Fruit fly (Drosophila melanogaster) whole organism: Measurements from ENCODE around the gene RpS6.

Experiments used
- CG8478 ChIP-seq: fragments of >200 bp; optimal IDR thresholded peaks from 2 replicates; lab custom pipeline; 2018; ENCODE audit warnings: inconsistent platforms
- Dll ChIP-seq: fragments of >200 bp; optimal IDR thresholded peaks from 2 replicates; lab custom pipeline; 2017
- EcR ChIP-seq, 2 experiments: fragments of >200 bp; optimal IDR thresholded peaks; 2 replicates each; lab custom pipeline; 2017; ENCODE audit warnings: missing biosample characterization in 2 of 2, missing genetic modification characterization in 2 of 2, missing genetic modification reagents in 2 of 2
- pan ChIP-seq: fragments of >200 bp; optimal IDR thresholded peaks from 2 replicates; lab custom pipeline; 2017
- psq ChIP-seq: fragments of >200 bp; optimal IDR thresholded peaks from 2 replicates; lab custom pipeline; 2017
- usp ChIP-seq: fragments of >200 bp; optimal IDR thresholded peaks from 2 replicates; lab custom pipeline; 2017; ENCODE audit warnings: missing biosample characterization, missing genetic modification characterization, mixed read lengths

RpS6 gene

DNA sequence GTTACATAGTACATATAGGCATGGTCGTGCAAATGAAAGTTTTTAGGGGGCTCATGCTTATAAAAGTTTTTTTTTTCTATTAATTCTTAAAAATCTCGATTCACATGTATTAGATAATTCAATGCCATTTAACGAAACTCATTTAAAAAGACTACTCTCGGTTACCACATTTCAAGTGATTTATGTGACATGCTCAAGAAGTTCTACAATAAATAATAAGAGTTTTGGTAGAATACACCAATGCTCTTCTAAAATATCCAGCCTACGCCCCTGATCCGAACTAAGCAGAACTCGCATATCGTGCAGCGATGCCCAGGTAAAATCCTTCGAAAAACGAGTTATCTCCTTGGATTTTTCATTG is 8.6 kb downstream of the RpS6 start:
- TF ChIP-seq pan (lab: Kevin White, UChicago) (no peak), Dll (lab: Kevin White, UChicago) (no peak), psq (no peak), EcR (GFP tag; optimal IDR thresholded peaks at IDR 0.05; lab: Kevin White, UChicago) (no peak), CG8478 (lab: Kevin White, UChicago) (no peak), usp (no peak)

DNA sequence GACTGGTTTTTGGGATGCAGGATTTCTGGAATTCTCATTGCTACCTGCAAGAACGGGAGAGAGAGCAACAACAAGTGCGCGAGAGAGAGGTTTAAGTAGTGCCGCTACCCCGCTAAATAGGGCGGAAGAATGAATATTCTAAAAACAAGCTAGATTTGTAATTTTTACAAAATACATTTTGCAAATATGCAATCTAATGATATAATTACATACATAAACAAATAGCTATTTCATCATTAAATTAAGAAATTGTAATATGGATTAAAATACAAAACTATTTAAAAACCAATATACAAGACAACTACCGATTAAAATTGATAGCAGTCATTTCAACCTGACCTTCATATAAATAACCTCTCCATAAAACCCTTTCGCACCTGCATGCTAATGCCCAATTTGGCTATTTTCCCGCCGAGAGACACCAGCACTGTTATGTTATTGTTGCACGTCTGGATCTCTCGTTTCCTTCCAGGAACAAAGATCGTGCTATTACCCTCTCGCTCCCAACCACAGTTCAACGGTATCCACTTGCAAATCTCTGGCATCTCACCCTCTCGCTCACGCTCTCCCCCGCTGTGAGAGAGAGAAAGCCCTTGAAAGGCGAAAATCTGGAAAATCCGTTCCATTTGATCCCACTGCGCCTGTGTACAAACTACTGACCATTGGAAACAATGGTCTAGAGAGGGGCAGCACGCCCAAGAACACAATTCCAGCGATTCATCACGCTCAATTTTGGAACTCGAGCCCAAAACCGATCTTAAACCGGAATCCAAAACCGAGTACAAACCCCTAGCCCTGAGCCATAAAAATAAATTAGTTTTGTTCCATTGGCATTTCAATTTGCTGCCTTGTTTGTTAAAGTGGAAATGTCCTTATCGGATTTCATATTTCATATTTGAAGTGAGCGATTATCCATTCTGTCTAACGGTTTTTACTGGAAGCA is 9.3 kb downstream of the RpS6 start, which contains the start of gene Nek2:
TSS of gene Nek2 (minus strand) at position 51 of the 943 bp plus-strand sequence.
- TF ChIP-seq EcR (GFP tag; optimal IDR thresholded peaks at IDR 0.05; lab: Kevin White, UChicago) = no peak
- no peak for TF ChIP-seq CG8478 (lab: Kevin White, UChicago)
- no peak for TF ChIP-seq pan (lab: Kevin White, UChicago)
- TF ChIP-seq Dll (lab: Kevin White, UChicago) = no peak
- no peak for TF ChIP-seq usp
- no peak for TF ChIP-seq psq

DNA sequence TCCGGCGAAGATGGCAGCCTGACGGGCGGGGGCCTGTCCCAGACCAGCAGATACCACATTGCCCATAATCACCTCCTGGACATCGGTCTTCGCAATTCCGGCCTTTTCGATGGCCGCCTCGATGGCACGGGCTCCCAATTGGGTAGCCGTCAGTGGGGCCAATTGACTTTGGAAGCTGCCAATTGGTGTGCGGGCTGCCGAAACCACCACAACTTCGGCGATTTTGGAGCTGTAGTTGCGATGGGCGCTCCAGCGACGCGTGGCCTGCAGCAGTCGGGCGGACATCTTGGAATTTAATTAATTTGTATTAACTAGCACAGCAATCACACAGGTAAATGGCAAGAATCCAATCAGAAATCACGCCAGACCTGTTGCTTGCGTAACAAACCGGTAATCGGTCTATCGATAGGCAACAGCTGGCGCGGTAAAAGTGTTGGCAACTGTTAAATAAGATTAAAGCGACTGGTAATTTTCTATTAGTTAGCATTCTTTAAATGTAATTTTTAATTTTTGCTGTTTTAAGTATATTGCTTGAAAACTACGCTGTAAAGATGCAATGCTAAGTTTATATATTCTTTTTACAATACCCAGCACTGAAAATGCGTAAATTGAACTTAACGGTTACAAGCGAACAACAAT is 12.6 kb downstream of the RpS6 start, which contains the start of gene Acat1:
TSS of gene Acat1 (minus strand) at position 400 of the 639 bp plus-strand sequence.
- TF ChIP-seq pan (lab: Kevin White, UChicago) = no peak
- TF ChIP-seq usp = no peak
- TF ChIP-seq CG8478 (lab: Kevin White, UChicago) = no peak
- no peak for TF ChIP-seq Dll (lab: Kevin White, UChicago)
- no peak for TF ChIP-seq EcR (GFP tag; optimal IDR thresholded peaks at IDR 0.05; lab: Kevin White, UChicago)
- no peak for TF ChIP-seq psq

DNA sequence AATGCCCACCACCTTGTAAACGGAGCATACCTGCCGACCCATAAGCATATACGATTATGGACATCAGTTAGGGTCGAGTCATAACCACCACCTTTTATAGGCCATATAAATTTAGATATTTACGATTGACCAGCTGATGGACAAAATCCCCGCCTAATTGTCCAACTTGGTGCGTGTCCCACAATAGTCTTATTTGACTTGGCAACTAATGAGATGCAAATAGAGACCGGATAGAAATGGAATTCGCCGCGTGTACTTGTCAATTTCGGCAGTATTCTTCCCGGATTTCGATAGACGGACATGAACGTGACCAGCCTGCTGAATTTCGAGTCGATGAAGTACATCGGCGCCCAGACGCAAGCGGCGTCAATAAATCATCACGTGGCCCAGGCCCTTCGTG is 16.8 kb downstream of the RpS6 start, which contains the start of gene Ir7g:
TSS of gene Ir7g (plus strand) at position 301 of the 400 bp plus-strand sequence.
- TF ChIP-seq CG8478 (lab: Kevin White, UChicago) = no peak
- TF ChIP-seq psq = no peak
- no peak for TF ChIP-seq pan (lab: Kevin White, UChicago)
- no peak for TF ChIP-seq EcR (GFP tag; optimal IDR thresholded peaks at IDR 0.05; lab: Kevin White, UChicago)
- no peak for TF ChIP-seq Dll (lab: Kevin White, UChicago)
- no peak for TF ChIP-seq usp

DNA sequence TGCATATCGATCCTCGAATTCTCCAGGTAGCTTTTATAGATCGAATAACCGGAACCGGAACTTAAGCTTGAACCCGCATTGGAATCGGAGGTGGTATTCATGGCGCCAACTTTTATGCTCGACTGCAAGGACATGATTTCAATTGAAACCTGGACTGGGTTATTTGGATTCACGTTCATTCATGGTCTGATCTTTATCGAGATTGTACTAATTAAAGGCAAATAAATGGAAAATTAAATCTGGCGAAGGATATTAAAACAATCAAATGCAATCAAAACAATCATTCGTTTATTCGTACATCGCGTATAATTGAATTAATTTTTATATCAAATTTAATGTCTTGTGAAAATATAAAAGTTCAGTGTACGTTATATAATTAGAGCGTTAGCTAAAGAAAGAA is 17.2 kb downstream of the RpS6 start, which contains the start of gene Ir7f:
TSS of gene Ir7f (minus strand) at position 101 of the 400 bp plus-strand sequence.
- TF ChIP-seq Dll (lab: Kevin White, UChicago) (no peak), EcR (GFP tag; optimal IDR thresholded peaks at IDR 0.05; lab: Kevin White, UChicago) (no peak), CG8478 (lab: Kevin White, UChicago) (no peak), psq (no peak), pan (lab: Kevin White, UChicago) (no peak), usp (no peak)

DNA sequence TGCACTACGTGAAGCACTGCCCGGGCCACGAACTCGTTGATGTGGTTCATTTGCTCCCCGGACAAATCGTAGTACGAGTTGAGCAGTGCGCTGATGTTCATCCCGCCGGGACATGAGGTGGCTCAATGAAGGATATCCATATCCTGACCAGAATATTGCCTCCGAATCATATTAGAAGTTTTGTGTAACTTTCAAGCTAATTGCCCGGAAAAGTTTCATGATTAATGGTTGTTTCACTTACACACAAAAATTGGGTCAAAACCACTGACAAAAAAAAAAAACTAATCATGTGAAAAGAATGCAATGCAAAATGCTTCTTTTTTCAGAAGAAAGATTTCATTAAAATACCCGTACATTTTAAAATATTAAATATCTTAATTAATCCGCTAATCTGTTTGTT is 19.6 kb downstream of the RpS6 start, which contains the start of gene Ir7e:
TSS of gene Ir7e (minus strand) at position 101 of the 400 bp plus-strand sequence.
- TF ChIP-seq EcR (GFP tag; optimal IDR thresholded peaks at IDR 0.05; lab: Kevin White, UChicago) (no peak), usp (no peak), psq (no peak), Dll (lab: Kevin White, UChicago) (no peak), CG8478 (lab: Kevin White, UChicago) (no peak), pan (lab: Kevin White, UChicago) (no peak)

DNA sequence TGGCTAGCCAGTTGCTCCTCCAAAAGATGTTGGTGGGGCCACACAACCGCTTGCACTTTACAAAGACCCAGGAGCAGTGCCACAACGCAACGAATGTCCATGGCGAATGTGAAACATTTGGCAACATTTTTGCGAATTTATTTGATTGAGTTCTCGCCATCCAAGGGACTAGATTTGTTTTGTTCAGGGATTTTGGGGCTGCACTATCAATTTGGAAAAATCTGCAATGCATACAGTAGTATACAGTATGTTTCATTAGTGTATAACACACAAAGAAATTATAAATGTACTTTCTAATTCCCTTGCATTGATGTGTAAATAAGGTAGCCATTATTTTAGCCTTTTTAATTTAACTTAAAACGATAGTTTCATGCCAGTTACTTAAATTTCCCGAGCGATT is 22.4 kb downstream of the RpS6 start, which contains the start of gene Ir7d:
TSS of gene Ir7d (minus strand) at position 101 of the 400 bp plus-strand sequence.
- no peak for TF ChIP-seq pan (lab: Kevin White, UChicago)
- no peak for TF ChIP-seq EcR (GFP tag; optimal IDR thresholded peaks at IDR 0.05; lab: Kevin White, UChicago)
- TF ChIP-seq usp = no peak
- no peak for TF ChIP-seq psq
- no peak for TF ChIP-seq Dll (lab: Kevin White, UChicago)
- TF ChIP-seq CG8478 (lab: Kevin White, UChicago) = no peak

DNA sequence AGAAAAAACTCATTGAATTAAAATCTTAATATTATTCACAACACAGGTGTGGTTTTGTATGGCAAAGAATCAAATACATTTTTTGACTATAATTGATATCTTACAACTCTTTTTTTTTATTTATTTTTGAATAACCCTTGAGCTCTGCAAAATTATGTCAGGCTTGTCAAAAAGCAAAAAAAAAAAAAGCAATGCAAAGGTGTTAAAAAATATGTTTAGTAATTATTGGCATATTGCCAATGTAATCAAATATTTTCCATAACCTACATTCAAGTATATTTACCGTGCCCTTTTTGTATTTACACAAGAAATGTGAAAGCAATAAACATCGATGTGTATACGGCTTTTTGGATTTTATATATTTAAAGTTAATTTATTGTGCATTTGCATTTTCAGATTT is 27.0 kb downstream of the RpS6 start, which contains the start of gene Ir7c:
TSS of gene Ir7c (plus strand) at position 301 of the 400 bp plus-strand sequence.
- TF ChIP-seq EcR (GFP tag; optimal IDR thresholded peaks at IDR 0.05; lab: Kevin White, UChicago) (no peak), CG8478 (lab: Kevin White, UChicago) (no peak), usp (no peak), pan (lab: Kevin White, UChicago) (no peak), psq (no peak), Dll (lab: Kevin White, UChicago) (no peak)

DNA sequence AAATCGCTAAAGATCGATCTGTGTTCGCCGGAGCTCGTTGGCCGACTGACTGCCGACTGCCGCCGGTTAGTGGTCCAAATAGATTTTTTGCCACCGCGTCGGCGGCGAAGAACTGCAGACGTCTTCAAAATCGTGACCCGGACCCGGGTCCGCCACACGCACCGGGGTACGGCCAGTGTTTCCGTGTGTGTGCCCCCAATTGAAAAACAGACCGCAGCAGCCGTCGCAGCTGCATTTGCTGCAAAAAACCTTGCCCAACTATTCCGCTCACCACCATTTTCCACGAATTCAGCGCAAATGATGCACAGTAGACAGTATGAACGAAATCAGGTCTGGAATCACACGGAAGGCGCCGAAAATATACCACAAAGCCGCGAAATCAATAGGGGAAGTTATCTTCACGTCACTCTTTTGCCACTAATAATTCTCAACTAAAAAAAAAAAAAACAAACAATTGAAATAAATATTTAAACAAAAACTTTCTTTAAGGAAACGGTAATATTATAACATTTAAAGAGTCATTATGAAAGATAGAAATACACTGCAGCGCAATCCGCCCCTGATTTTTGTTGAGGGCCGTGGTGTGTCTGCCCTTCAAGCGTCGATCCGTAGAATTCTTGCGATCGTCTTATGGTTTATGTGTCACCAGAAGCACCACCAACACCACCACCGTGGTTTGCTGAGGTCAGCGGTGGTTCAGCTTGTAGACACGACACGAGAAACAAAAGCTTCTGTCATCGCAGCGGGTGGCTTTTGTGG is 27.8 kb downstream of the RpS6 start, which contains the start of gene dec:
TSS of gene dec (minus strand) at position 51 of the 759 bp plus-strand sequence.
- TF ChIP-seq usp (no peak), Dll (lab: Kevin White, UChicago) (no peak), CG8478 (lab: Kevin White, UChicago) (no peak), pan (lab: Kevin White, UChicago) (no peak), psq (no peak), EcR (GFP tag; optimal IDR thresholded peaks at IDR 0.05; lab: Kevin White, UChicago) (no peak)

DNA sequence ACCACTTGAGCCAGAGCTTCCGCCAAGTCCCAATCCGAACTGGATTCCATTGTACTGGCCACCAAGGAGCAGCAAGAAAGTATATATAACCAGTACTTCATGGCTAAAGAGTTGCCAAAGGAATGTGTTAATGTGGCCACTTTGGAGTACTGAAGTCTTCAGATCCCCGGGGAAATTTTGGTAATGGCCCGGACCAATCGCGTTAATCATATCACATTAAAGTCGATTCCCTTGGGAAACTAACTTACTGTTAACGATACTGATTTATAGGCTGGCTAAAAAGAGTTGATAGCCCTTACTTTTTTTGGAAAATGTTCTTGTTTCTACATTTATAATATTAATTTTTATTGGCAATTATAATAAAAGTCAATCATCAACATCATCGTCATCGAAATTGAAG is 34.3 kb downstream of the RpS6 start, which contains the start of gene Ir7b:
TSS of gene Ir7b (minus strand) at position 101 of the 400 bp plus-strand sequence.
- no peak for TF ChIP-seq Dll (lab: Kevin White, UChicago)
- TF ChIP-seq pan (lab: Kevin White, UChicago) = no peak
- no peak for TF ChIP-seq psq
- TF ChIP-seq CG8478 (lab: Kevin White, UChicago) = no peak
- TF ChIP-seq usp = no peak
- TF ChIP-seq EcR (GFP tag; optimal IDR thresholded peaks at IDR 0.05; lab: Kevin White, UChicago) = no peak
